Fruit fly (Drosophila melanogaster): ENCODE measurements around the gene Dmtn.

Dmtn gene

DNA sequence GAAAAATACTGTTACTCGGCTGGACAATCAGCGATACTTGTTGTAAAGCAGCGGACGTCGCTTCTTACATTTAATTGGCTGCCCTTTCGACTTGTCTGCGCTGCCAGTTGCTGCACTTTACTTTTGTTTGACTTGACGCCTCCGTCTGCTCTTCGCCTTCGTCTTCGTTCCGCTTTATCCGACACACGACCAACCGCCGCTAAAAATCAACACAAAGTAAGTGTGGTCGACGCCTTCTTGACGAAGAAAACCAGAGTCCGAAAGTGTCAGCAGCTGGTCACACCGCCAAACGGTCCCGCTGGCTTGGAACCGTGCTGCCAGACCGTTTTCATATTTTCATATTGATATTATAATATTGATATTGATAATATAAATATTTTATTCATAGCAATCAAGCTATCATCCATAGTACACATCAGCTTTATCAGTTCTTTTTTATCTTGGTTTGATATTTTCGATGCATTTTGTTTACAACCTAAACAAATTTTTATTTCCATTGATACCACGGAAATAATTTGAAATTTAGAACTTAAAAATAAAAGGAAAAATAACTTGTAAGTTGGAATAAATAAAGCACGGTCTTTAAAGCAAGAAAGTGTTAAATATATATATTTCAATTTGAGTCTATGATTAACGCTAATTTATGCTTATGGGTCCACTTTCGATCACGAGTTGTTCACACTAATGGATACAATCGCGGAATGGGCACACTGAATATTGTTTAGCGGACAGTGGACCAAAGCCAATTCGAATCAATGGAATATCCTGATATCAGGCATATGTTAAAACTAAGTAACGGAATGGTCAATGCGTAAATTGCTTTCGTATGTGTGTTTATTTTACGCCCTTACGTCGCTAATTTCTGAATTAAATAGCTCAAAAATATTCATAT, at the start of gene Dmtn:
Gene Dmtn, minus strand, starts transcription at position 222 of the 892 bp plus-strand sequence.
- TF ChIP-seq psq (optimal IDR thresholded peaks at IDR 0.05), result peak; percentile 86
- no peak for TF ChIP-seq ttk (optimal IDR thresholded peaks at IDR 0.05)

- TF ChIP-seq psq (optimal IDR thresholded peaks at IDR 0.05) (no peak), Sin3A (optimal IDR thresholded peaks at IDR 0.05) (no peak), h (optimal IDR thresholded peaks at IDR 0.05) (no peak), Myc (optimal IDR thresholded peaks at IDR 0.05) (no peak), insv (optimal IDR thresholded peaks at IDR 0.05) (no peak), ttk (optimal IDR thresholded peaks at IDR 0.05) (no peak)
Observed at dm6 chr3R:6436643-6437042, 30.9 kb upstream of the Dmtn start.

dm6 chr3R:6435761-6436318, 30.1 kb upstream of the Dmtn start:
- no peak for TF ChIP-seq h (optimal IDR thresholded peaks at IDR 0.05)

- TF ChIP-seq h (optimal IDR thresholded peaks at IDR 0.05) (no peak), ttk (optimal IDR thresholded peaks at IDR 0.05) (no peak), insv (optimal IDR thresholded peaks at IDR 0.05) (no peak), Sin3A (optimal IDR thresholded peaks at IDR 0.05) (no peak), Myc (optimal IDR thresholded peaks at IDR 0.05) (no peak), psq (optimal IDR thresholded peaks at IDR 0.05) (no peak)
Observed at dm6 chr3R:6435219-6435618, 29.5 kb upstream of the Dmtn start.

- TF ChIP-seq psq (optimal IDR thresholded peaks at IDR 0.05) (no peak), ttk (optimal IDR thresholded peaks at IDR 0.05) (no peak), Sin3A (optimal IDR thresholded peaks at IDR 0.05) (no peak), h (optimal IDR thresholded peaks at IDR 0.05) (no peak), insv (optimal IDR thresholded peaks at IDR 0.05) (no peak), Myc (optimal IDR thresholded peaks at IDR 0.05) (no peak)
Observed at dm6 chr3R:6433885-6434284, 28.2 kb upstream of the Dmtn start.

dm6 chr3R:6432784-6433469, 27.2 kb upstream of the Dmtn start:
- no peak for TF ChIP-seq h (optimal IDR thresholded peaks at IDR 0.05)
- TF ChIP-seq psq (optimal IDR thresholded peaks at IDR 0.05), result no peak
- TF ChIP-seq ttk (optimal IDR thresholded peaks at IDR 0.05), result no peak
- TF ChIP-seq insv (optimal IDR thresholded peaks at IDR 0.05), result no peak
- TF ChIP-seq Myc (optimal IDR thresholded peaks at IDR 0.05), result no peak
- TF ChIP-seq Sin3A (optimal IDR thresholded peaks at IDR 0.05), result no peak

- no peak for TF ChIP-seq Sin3A (optimal IDR thresholded peaks at IDR 0.05)
- TF ChIP-seq insv (optimal IDR thresholded peaks at IDR 0.05), result no peak
- TF ChIP-seq Myc (optimal IDR thresholded peaks at IDR 0.05), result no peak
- TF ChIP-seq h (optimal IDR thresholded peaks at IDR 0.05), result no peak
- no peak for TF ChIP-seq psq (optimal IDR thresholded peaks at IDR 0.05)
- no peak for TF ChIP-seq ttk (optimal IDR thresholded peaks at IDR 0.05)
Observed at dm6 chr3R:6432321-6432720, 26.6 kb upstream of the Dmtn start.

- TF ChIP-seq Myc (optimal IDR thresholded peaks at IDR 0.05) (no peak), h (optimal IDR thresholded peaks at IDR 0.05) (no peak), ttk (optimal IDR thresholded peaks at IDR 0.05) (no peak), insv (optimal IDR thresholded peaks at IDR 0.05) (no peak), psq (optimal IDR thresholded peaks at IDR 0.05) (no peak), Sin3A (optimal IDR thresholded peaks at IDR 0.05) (no peak)
Observed at dm6 chr3R:6430206-6430605, 24.5 kb upstream of the Dmtn start.

dm6 chr3R:6429706-6430105, 24.0 kb upstream of the Dmtn start:
- TF ChIP-seq psq (optimal IDR thresholded peaks at IDR 0.05), result no peak

DNA sequence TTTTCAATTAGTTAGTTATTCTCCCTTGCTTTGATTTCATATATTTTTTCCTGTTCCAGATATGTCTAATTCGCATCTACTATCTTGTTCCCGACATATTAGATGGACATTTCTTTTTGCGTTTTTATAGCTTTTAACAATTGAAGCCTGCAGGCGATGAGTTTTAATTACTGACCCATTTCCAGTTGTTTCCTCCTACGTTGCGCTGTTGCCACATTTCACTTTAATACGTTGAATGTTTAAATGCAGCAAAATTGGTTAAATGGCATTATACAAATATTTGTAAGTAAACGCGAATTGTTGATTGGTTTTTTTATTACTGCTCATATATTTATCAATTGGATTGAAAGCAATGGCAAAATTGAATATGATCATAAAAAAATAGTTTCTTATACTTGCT, 23.2 kb upstream of the Dmtn start:
- TF ChIP-seq insv (optimal IDR thresholded peaks at IDR 0.05), result no peak
- no peak for TF ChIP-seq ttk (optimal IDR thresholded peaks at IDR 0.05)
- no peak for TF ChIP-seq h (optimal IDR thresholded peaks at IDR 0.05)
- no peak for TF ChIP-seq psq (optimal IDR thresholded peaks at IDR 0.05)
- TF ChIP-seq Myc (optimal IDR thresholded peaks at IDR 0.05), result no peak
- no peak for TF ChIP-seq Sin3A (optimal IDR thresholded peaks at IDR 0.05)

dm6 chr3R:6427619-6428378, 22.1 kb upstream of the Dmtn start:
- TF ChIP-seq psq (optimal IDR thresholded peaks at IDR 0.05) (no peak), insv (optimal IDR thresholded peaks at IDR 0.05) (no peak), h (optimal IDR thresholded peaks at IDR 0.05) (no peak), Sin3A (optimal IDR thresholded peaks at IDR 0.05) (no peak), Myc (optimal IDR thresholded peaks at IDR 0.05) (no peak), ttk (optimal IDR thresholded peaks at IDR 0.05) (no peak)
